Worm (Caenorhabditis elegans) whole organism, L4 larva: ENCODE results near the gene clec-251.

Experiments
- D1046.2 ChIP-seq: fragments of 200-800 bp; sonication (Bioruptor generic); IDR thresholded peaks from 2 replicates; pipeline ENCODE4 v1.3.6; 2022; ENCODE audit warnings: missing genetic modification characterization, missing compliant biosample characterization
- F26F4.8 ChIP-seq: fragments of 200-800 bp; sonication (Bioruptor generic); conservative IDR thresholded peaks from 2 replicates; pipeline ENCODE4 v1.3.6; 2022; ENCODE audit warnings: missing genetic modification characterization, missing compliant biosample characterization
- F37D6.2 ChIP-seq: sonication (generic microtip); optimal IDR thresholded peaks from 2 replicates; lab custom pipeline; 2016; ENCODE audit warnings: mild to moderate bottlenecking, missing genetic modification characterization, missing compliant biosample characterization
- F44E2.7 ChIP-seq: fragments of 200-800 bp; sonication (Bioruptor generic); IDR thresholded peaks from 2 replicates; pipeline ENCODE4 v2.1.2; 2022; ENCODE audit warnings: missing genetic modification characterization, missing compliant biosample characterization
- R02D3.7 ChIP-seq: fragments of 150-350 bp; sonication (generic microtip); optimal IDR thresholded peaks from 3 replicates; lab custom pipeline; 2014; ENCODE audit warnings: missing biosample characterization, missing genetic modification characterization
- Y75B8A.6 ChIP-seq: fragments of 200-800 bp; sonication (Bioruptor generic); IDR thresholded peaks from 2 replicates; pipeline ENCODE4 v1.3.6; 2022; ENCODE audit warnings: missing genetic modification reagents, missing genetic modification characterization, missing compliant biosample characterization
- aha-1 ChIP-seq: fragments of 150-350 bp; peaks from one replicate; lab custom pipeline; 2014; ENCODE audit warnings: missing biosample characterization, missing genetic modification characterization
- ama-1 ChIP-seq: fragments of 150-350 bp; optimal IDR thresholded peaks from 2 replicates; lab custom pipeline; 2014; ENCODE audit warnings: inconsistent platforms, mixed read lengths
- ceh-32 ChIP-seq: sonication (generic microtip); optimal IDR thresholded peaks from 2 replicates; lab custom pipeline; 2016; ENCODE audit warnings: mild to moderate bottlenecking, missing genetic modification characterization, missing compliant biosample characterization; ENCODE audit not compliant: poor library complexity
- cey-2 ChIP-seq: sonication (generic microtip); optimal IDR thresholded peaks from 3 replicates; lab custom pipeline; 2017; ENCODE audit warnings: missing genetic modification characterization, mild to moderate bottlenecking, missing compliant biosample characterization, antibody characterized with exemption, borderline replicate concordance; ENCODE audit not compliant: insufficient read depth
- ctbp-1 ChIP-seq: fragments of 200-800 bp; sonication (Bioruptor generic); IDR thresholded peaks from 2 replicates; pipeline ENCODE4 v1.3.6; 2022; ENCODE audit warnings: missing genetic modification reagents, missing genetic modification characterization, missing compliant biosample characterization
- dmd-8 ChIP-seq: fragments of 200-800 bp; sonication (Bioruptor generic); IDR thresholded peaks from 2 replicates; pipeline ENCODE4 v1.3.6; 2022; ENCODE audit warnings: missing genetic modification characterization, missing compliant biosample characterization
- dmd-9 ChIP-seq: fragments of 200-800 bp; sonication (Bioruptor generic); IDR thresholded peaks from 2 replicates; pipeline ENCODE4 v1.3.6; 2022; ENCODE audit warnings: missing genetic modification reagents, missing genetic modification characterization, missing compliant biosample characterization
- dve-1 ChIP-seq: sonication (generic microtip); optimal IDR thresholded peaks from 2 replicates; lab custom pipeline; 2017; ENCODE audit warnings: antibody characterized with exemption, mild to moderate bottlenecking, missing genetic modification characterization, missing compliant biosample characterization; ENCODE audit not compliant: insufficient read depth
- egl-43 ChIP-seq: fragments of 200-800 bp; sonication (Bioruptor generic); IDR thresholded peaks from 2 replicates; pipeline ENCODE4 v1.3.6; 2022; ENCODE audit warnings: missing genetic modification reagents, missing genetic modification characterization, missing compliant biosample characterization
- fkh-10 ChIP-seq: fragments of 150-350 bp; optimal IDR thresholded peaks from 2 replicates; lab custom pipeline; 2014; ENCODE audit warnings: missing biosample characterization, missing genetic modification reagents, missing genetic modification characterization
- fos-1 ChIP-seq: fragments of 150-350 bp; optimal IDR thresholded peaks from 2 replicates; lab custom pipeline; 2014; ENCODE audit warnings: missing biosample characterization, missing genetic modification characterization
- hif-1 ChIP-seq, 2 experiments: sonication (generic microtip); optimal IDR thresholded peaks; 2 replicates each; lab custom pipeline; 2016 to 2017; ENCODE audit warnings: missing compliant biosample characterization in 2 of 2, missing genetic modification characterization in 2 of 2, missing genetic modification reagents in 2 of 2, missing genotype in 2 of 2, mild to moderate bottlenecking in 1 of 2
- hlh-11 ChIP-seq: fragments of 200-800 bp; sonication (Bioruptor generic); optimal IDR thresholded peaks from 2 replicates; lab custom pipeline; 2018; ENCODE audit warnings: mild to moderate bottlenecking, missing genetic modification characterization, missing compliant biosample characterization
- hlh-30 ChIP-seq: sonication (generic microtip); optimal IDR thresholded peaks from 2 replicates; lab custom pipeline; 2017; ENCODE audit warnings: antibody characterized with exemption, mild to moderate bottlenecking, missing genetic modification characterization, missing compliant biosample characterization; ENCODE audit not compliant: insufficient read depth
- jun-1 ChIP-seq: fragments of 150-350 bp; optimal IDR thresholded peaks from 2 replicates; lab custom pipeline; 2014; ENCODE audit warnings: missing biosample characterization, missing genetic modification reagents, missing genetic modification characterization
- lim-7 ChIP-seq: fragments of 200-800 bp; sonication (Bioruptor generic); IDR thresholded peaks from 2 replicates; pipeline ENCODE4 v1.3.6; 2022; ENCODE audit warnings: missing genetic modification characterization, missing compliant biosample characterization
- lin-38 ChIP-seq: fragments of 200-800 bp; sonication (Bioruptor generic); IDR thresholded peaks from 2 replicates; pipeline ENCODE4 v1.3.6; 2022; ENCODE audit warnings: missing genetic modification reagents, missing genetic modification characterization, missing compliant biosample characterization
- lin-39 ChIP-seq: fragments of 150-350 bp; optimal IDR thresholded peaks from 2 replicates; lab custom pipeline; 2014; ENCODE audit warnings: missing biosample characterization, missing genetic modification reagents, missing genetic modification characterization
- lir-3 ChIP-seq: sonication (generic microtip); optimal IDR thresholded peaks from 2 replicates; lab custom pipeline; 2016; ENCODE audit warnings: mild to moderate bottlenecking, missing genetic modification characterization, missing compliant biosample characterization
- lsy-2 ChIP-seq, 2 experiments: fragments of 150-350 bp in 1 of 2; sonication (generic microtip) in 1 of 2; optimal IDR thresholded peaks; 2 replicates each; lab custom pipeline; 2014 to 2017; ENCODE audit warnings: missing biosample characterization in 2 of 2, missing genetic modification characterization in 2 of 2
- madf-5 ChIP-seq, 2 experiments: fragments of 200-800 bp; sonication (Bioruptor generic); IDR thresholded peaks; 2 replicates each; pipeline ENCODE4 v1.3.6; 2022; ENCODE audit warnings: missing compliant biosample characterization in 2 of 2, missing genetic modification characterization in 2 of 2
- mxl-2 ChIP-seq: fragments of 200-800 bp; sonication (Bioruptor generic); conservative IDR thresholded peaks from 2 replicates; pipeline ENCODE4 v1.3.6; 2022; ENCODE audit warnings: missing genetic modification reagents, missing genetic modification characterization, missing compliant biosample characterization
- nhr-10 ChIP-seq: fragments of 150-350 bp; optimal IDR thresholded peaks from 2 replicates; lab custom pipeline; 2014; ENCODE audit warnings: missing biosample characterization, missing genetic modification characterization
- nhr-42 ChIP-seq: fragments of 200-800 bp; sonication (Bioruptor generic); IDR thresholded peaks from 2 replicates; pipeline ENCODE4 v1.3.6; 2022; ENCODE audit warnings: missing genetic modification characterization, missing compliant biosample characterization
- nhr-48 ChIP-seq: sonication (generic microtip); optimal IDR thresholded peaks from 2 replicates; lab custom pipeline; 2016; ENCODE audit warnings: mild to moderate bottlenecking, missing genetic modification characterization, missing compliant biosample characterization
- nhr-77 ChIP-seq: fragments of 150-350 bp; optimal IDR thresholded peaks from 2 replicates; lab custom pipeline; 2014; ENCODE audit warnings: missing biosample characterization, missing genetic modification characterization
- pqm-1 ChIP-seq: sonication (generic microtip); optimal IDR thresholded peaks from 2 replicates; lab custom pipeline; 2017; ENCODE audit warnings: missing biosample characterization, missing genetic modification characterization
- saeg-2 ChIP-seq: fragments of 200-800 bp; sonication (Bioruptor generic); IDR thresholded peaks from 2 replicates; pipeline ENCODE4 v1.3.6; 2022; ENCODE audit warnings: missing genetic modification reagents, missing genetic modification characterization, missing compliant biosample characterization
- snpc-1.2 ChIP-seq: fragments of 200-800 bp; sonication (Bioruptor generic); IDR thresholded peaks from 2 replicates; pipeline ENCODE4 v1.3.6; 2022; ENCODE audit warnings: missing genetic modification reagents, missing genetic modification characterization, missing compliant biosample characterization
- spr-1 ChIP-seq: sonication (generic microtip); optimal IDR thresholded peaks from 2 replicates; lab custom pipeline; 2016; ENCODE audit warnings: mild to moderate bottlenecking, missing genetic modification characterization, missing compliant biosample characterization
- tra-1 ChIP-seq: fragments of 200-800 bp; sonication (Bioruptor generic); IDR thresholded peaks from 2 replicates; pipeline ENCODE4 v1.3.6; 2022; ENCODE audit warnings: missing genetic modification reagents, missing genetic modification characterization, missing compliant biosample characterization
- unc-39 ChIP-seq: sonication (generic microtip); optimal IDR thresholded peaks from 2 replicates; lab custom pipeline; 2017; ENCODE audit warnings: missing biosample characterization, missing genetic modification characterization
- unc-62 ChIP-seq, 3 experiments: fragments of 150-350 bp in 1 of 3; sonication (generic microtip); optimal IDR thresholded peaks in 2 of 3; peaks in 1 of 3; 1 replicate in 1 of 3; 2 replicates in 2 of 3; lab custom pipeline; 2014 to 2017; ENCODE audit warnings: missing biosample characterization in 3 of 3, missing genetic modification characterization in 3 of 3, missing genetic modification reagents in 3 of 3, missing genotype in 1 of 3
- zfp-3 ChIP-seq: fragments of 200-800 bp; sonication (Bioruptor generic); conservative IDR thresholded peaks from 2 replicates; pipeline ENCODE4 v1.3.6; 2022; ENCODE audit warnings: missing genetic modification reagents, missing genetic modification characterization, missing compliant biosample characterization
- ztf-11 ChIP-seq: fragments of 150-350 bp; optimal IDR thresholded peaks from 2 replicates; lab custom pipeline; 2014; ENCODE audit warnings: missing biosample characterization, missing genetic modification characterization
- ztf-7 ChIP-seq: fragments of 150-350 bp; optimal IDR thresholded peaks from 2 replicates; lab custom pipeline; 2014; ENCODE audit warnings: missing biosample characterization, missing genetic modification characterization

The clec-251 gene

ce11 chrV:18709203-18709860 lies 37.5 kb downstream of the clec-251 start, which contains the start of gene Y17D7C.6:
Gene Y17D7C.6 (plus strand): TSS chrV:18709810.
- TF ChIP-seq fos-1 (tag; lab: Kevin White, UChicago) = no peak
- TF ChIP-seq ztf-11 (tag; lab: Kevin White, UChicago) = no peak
- no peak for TF ChIP-seq nhr-77
- 0 out of 2 replicates have a peak, but pooled peaks have one; percentile 30 for TF ChIP-seq saeg-2
- TF ChIP-seq F37D6.2 = no peak
- TF ChIP-seq fkh-10 (GFP tag; lab: Kevin White, UChicago) = no peak
- TF ChIP-seq madf-5 (GFP tag; IDR thresholded peaks at IDR 0.05; lab: Robert Waterston, UW) = 0 out of 4 replicates have a peak, but pooled peaks of 1 of the 2 experiments have one; percentile 75
- no peak for TF ChIP-seq nhr-10
- TF ChIP-seq zfp-3 (GFP tag; lab: Robert Waterston, UW) = no peak

- TF ChIP-seq F26F4.8 (GFP tag; lab: Robert Waterston, UW) = 0 out of 2 replicates have a peak, but pooled peaks have one; percentile 49
- no peak for TF ChIP-seq hlh-11 (tag; lab: Kevin White, UChicago)
- no peak for TF ChIP-seq cey-2 (tag; lab: Kevin White, UChicago)
- 0 out of 2 replicates have a peak, but pooled peaks have one; percentile 4 for TF ChIP-seq F44E2.7 (GFP tag; lab: Robert Waterston, UW)
- TF ChIP-seq lin-39 (tag; lab: Kevin White, UChicago) = no peak
- TF ChIP-seq dmd-8 = no peak
- peak; percentile 83 for TF ChIP-seq aha-1 (tag; lab: Kevin White, UChicago)
- 0 out of 4 replicates have a peak, but pooled peaks of 1 of the 2 experiments have one; percentile 19 for TF ChIP-seq madf-5 (GFP tag; IDR thresholded peaks at IDR 0.05; lab: Robert Waterston, UW)
- no peak for TF ChIP-seq ceh-32 (tag; lab: Kevin White, UChicago)
Observed at ce11 chrV:18708015-18708414, 38.8 kb downstream of the clec-251 start.

ce11 chrV:18706063-18706620 lies 40.6 kb downstream of the clec-251 start, which contains the start of gene Y17D7C.1:
Gene Y17D7C.1 (plus strand): TSS chrV:18706570.
- TF ChIP-seq aha-1 (tag; lab: Kevin White, UChicago) (peak; percentile 94), D1046.2 (GFP tag; lab: Robert Waterston, UW) (no peak), Y75B8A.6 (GFP tag; lab: Robert Waterston, UW) (no peak), ama-1 (lab: Kevin White, UChicago) (no peak), spr-1 (no peak), snpc-1.2 (no peak), unc-62 (GFP tag; optimal IDR thresholded peaks at IDR 0.05 in 1 of 2; lab: Kevin White, UChicago) (peak in 1 of 2 experiments; percentile 4), unc-62 (tag; optimal IDR thresholded peaks at IDR 0.05; lab: Kevin White, UChicago) (no peak), jun-1 (no peak), dmd-8 (peak; percentile 3; the same call in 1 of the 2 replicates), hif-1 (tag; optimal IDR thresholded peaks at IDR 0.05; lab: Kevin White, UChicago) (no peak), R02D3.7 (tag; lab: Kevin White, UChicago) (no peak)

- no peak for TF ChIP-seq mxl-2 (GFP tag; lab: Robert Waterston, UW)
- no peak for TF ChIP-seq lin-38 (GFP tag; lab: Robert Waterston, UW)
- no peak for TF ChIP-seq egl-43 (GFP tag; lab: Robert Waterston, UW)
- no peak for TF ChIP-seq pqm-1 (tag; lab: Kevin White, UChicago)
- no peak for TF ChIP-seq fos-1 (tag; lab: Kevin White, UChicago)
- no peak for TF ChIP-seq hlh-30
- TF ChIP-seq ztf-7 (tag; lab: Kevin White, UChicago) = no peak
- no peak for TF ChIP-seq nhr-42 (GFP tag; lab: Robert Waterston, UW)
- no peak; the same call in 1 of the 2 replicates for TF ChIP-seq lim-7 (GFP tag; lab: Robert Waterston, UW)
- no peak for TF ChIP-seq ceh-32 (tag; lab: Kevin White, UChicago)
- TF ChIP-seq nhr-48 (tag; lab: Kevin White, UChicago) = no peak
- TF ChIP-seq ctbp-1 (GFP tag; lab: Robert Waterston, UW) = 0 out of 2 replicates have a peak, but pooled peaks have one; percentile 27
- TF ChIP-seq lir-3 (tag; lab: Kevin White, UChicago) = no peak
- TF ChIP-seq dve-1 (tag; lab: Kevin White, UChicago) = no peak
- no peak for TF ChIP-seq lsy-2 (tag; optimal IDR thresholded peaks at IDR 0.05; lab: Kevin White, UChicago)
- TF ChIP-seq tra-1 (GFP tag; lab: Robert Waterston, UW) = 0 out of 2 replicates have a peak, but pooled peaks have one; percentile 51
- TF ChIP-seq dmd-9 = peak; percentile 63; the same call in 1 of the 2 replicates
- TF ChIP-seq unc-39 = no peak
- TF ChIP-seq ztf-11 (tag; lab: Kevin White, UChicago) = no peak
Observed at ce11 chrV:18705319-18706062, 41.3 kb downstream of the clec-251 start.
